Worm (Caenorhabditis elegans) whole organism, L1 larva: Measurements from ENCODE around the gene Y71H2AM.29.

Source experiments
- C34B4.2 ChIP-seq: sonication (generic microtip); optimal IDR thresholded peaks from 2 replicates; lab custom pipeline; 2017; ENCODE audit warnings: mild to moderate bottlenecking, missing genetic modification characterization, missing compliant biosample characterization
- Y116A8C.19 ChIP-seq: sonication (generic microtip); optimal IDR thresholded peaks from 2 replicates; lab custom pipeline; 2016; ENCODE audit warnings: missing compliant biosample characterization, missing genetic modification characterization, borderline replicate concordance
- aha-1 ChIP-seq: fragments of 150-350 bp; optimal IDR thresholded peaks from 2 replicates; lab custom pipeline; 2014; ENCODE audit warnings: missing biosample characterization, missing genetic modification characterization
- blmp-1 ChIP-seq: fragments of 150-350 bp; optimal IDR thresholded peaks from 2 replicates; lab custom pipeline; 2014; ENCODE audit warnings: missing biosample characterization, missing genetic modification characterization
- ceh-8 ChIP-seq: fragments of 200-800 bp; sonication (Bioruptor generic); optimal IDR thresholded peaks from 2 replicates; lab custom pipeline; 2018; ENCODE audit warnings: mild to moderate bottlenecking, missing genetic modification characterization, moderate library complexity, missing compliant biosample characterization
- dpl-1 ChIP-seq, 3 experiments: fragments of 150-350 bp in 2 of 3; sonication (generic microtip) in 1 of 3; optimal IDR thresholded peaks; 2 replicates each; lab custom pipeline; 2014 to 2017; ENCODE audit warnings: missing biosample characterization in 3 of 3, missing genetic modification characterization in 3 of 3, missing genetic modification reagents in 3 of 3
- efl-1 ChIP-seq, 4 experiments: fragments of 150-350 bp; optimal IDR thresholded peaks in 3 of 4; peaks in 1 of 4; 1 replicate in 1 of 4; 2 replicates in 3 of 4; lab custom pipeline; 2014; ENCODE audit warnings: missing biosample characterization in 2 of 4, missing genetic modification characterization in 2 of 4, missing genetic modification reagents in 2 of 4
- egl-13 ChIP-seq: sonication (generic microtip); optimal IDR thresholded peaks from 2 replicates; lab custom pipeline; 2016; ENCODE audit warnings: missing genotype, missing genetic modification reagents, missing genetic modification characterization, missing compliant biosample characterization
- elt-2 ChIP-seq: sonication (generic microtip); optimal IDR thresholded peaks from 2 replicates; lab custom pipeline; 2016; ENCODE audit warnings: missing genetic modification characterization, mild to moderate bottlenecking, inconsistent platforms, missing compliant biosample characterization, missing genetic modification reagents
- elt-3 ChIP-seq, 6 experiments: fragments of 150-350 bp in 1 of 6; sonication (generic microtip); optimal IDR thresholded peaks; 2 replicates each; lab custom pipeline; 2017 to 2018; ENCODE audit warnings: missing biosample characterization in 6 of 6, missing genetic modification characterization in 6 of 6, inconsistent platforms in 1 of 6
- fkh-4 ChIP-seq: sonication (generic microtip); optimal IDR thresholded peaks from 2 replicates; lab custom pipeline; 2016; ENCODE audit warnings: missing compliant biosample characterization, missing genetic modification characterization, borderline replicate concordance
- hlh-4 ChIP-seq: sonication (generic microtip); optimal IDR thresholded peaks from 2 replicates; lab custom pipeline; 2016; ENCODE audit warnings: mild to moderate bottlenecking, missing genetic modification characterization, missing compliant biosample characterization
- isw-1 ChIP-seq: fragments of 200-800 bp; sonication (Bioruptor generic); IDR thresholded peaks from 2 replicates; pipeline ENCODE4 v1.3.6; 2022; ENCODE audit warnings: missing genetic modification characterization, missing compliant biosample characterization
- jun-1 ChIP-seq: fragments of 150-350 bp; optimal IDR thresholded peaks from 2 replicates; lab custom pipeline; 2014; ENCODE audit warnings: missing biosample characterization, missing genetic modification reagents, missing genetic modification characterization
- lin-14 ChIP-seq: fragments of 200-800 bp; sonication (Bioruptor generic); optimal IDR thresholded peaks from 2 replicates; lab custom pipeline; 2018; ENCODE audit warnings: mild to moderate bottlenecking, missing genetic modification characterization, moderate library complexity, missing compliant biosample characterization
- lin-35 ChIP-seq, 2 experiments: fragments of 150-350 bp; optimal IDR thresholded peaks; 2 replicates each; lab custom pipeline; 2014; ENCODE audit warnings: missing biosample characterization in 2 of 2, missing genetic modification characterization in 2 of 2, missing genetic modification reagents in 2 of 2
- lin-39 ChIP-seq: fragments of 150-350 bp; optimal IDR thresholded peaks from 2 replicates; lab custom pipeline; 2014; ENCODE audit warnings: missing biosample characterization, missing genetic modification reagents, missing genetic modification characterization
- lsy-2 ChIP-seq, 2 experiments: fragments of 150-350 bp; optimal IDR thresholded peaks; 2 replicates each; lab custom pipeline; 2014; ENCODE audit warnings: missing biosample characterization in 2 of 2, missing genetic modification characterization in 2 of 2
- mab-9 ChIP-seq: fragments of 200-800 bp; sonication (Bioruptor generic); IDR thresholded peaks from 2 replicates; pipeline ENCODE4 v1.3.6; 2022; ENCODE audit warnings: missing genetic modification reagents, missing genetic modification characterization, missing compliant biosample characterization
- mdl-1 ChIP-seq, 2 experiments: fragments of 150-350 bp; optimal IDR thresholded peaks; 2 replicates each; lab custom pipeline; 2014 to 2017; ENCODE audit warnings: missing biosample characterization in 2 of 2, missing genetic modification characterization in 2 of 2, inconsistent platforms in 1 of 2
- mep-1 ChIP-seq: fragments of 150-350 bp; optimal IDR thresholded peaks from 2 replicates; lab custom pipeline; 2014; ENCODE audit warnings: missing biosample characterization, missing genetic modification characterization
- nhr-12 ChIP-seq: sonication (generic microtip); optimal IDR thresholded peaks from 2 replicates; lab custom pipeline; 2017; ENCODE audit warnings: missing biosample characterization, missing genetic modification characterization
- nhr-20 ChIP-seq: sonication (generic microtip); optimal IDR thresholded peaks from 2 replicates; lab custom pipeline; 2016; ENCODE audit warnings: mild to moderate bottlenecking, missing genetic modification characterization, missing compliant biosample characterization
- nhr-28 ChIP-seq: fragments of 150-350 bp; optimal IDR thresholded peaks from 2 replicates; lab custom pipeline; 2014; ENCODE audit warnings: missing biosample characterization, missing genetic modification characterization
- nhr-47 ChIP-seq: sonication (generic microtip); optimal IDR thresholded peaks from 2 replicates; lab custom pipeline; 2016; ENCODE audit warnings: mild to moderate bottlenecking, missing genetic modification characterization, moderate library complexity, missing compliant biosample characterization
- nhr-71 ChIP-seq: sonication (generic microtip); optimal IDR thresholded peaks from 2 replicates; lab custom pipeline; 2016; ENCODE audit warnings: mild to moderate bottlenecking, missing genetic modification characterization, moderate library complexity, missing compliant biosample characterization
- nhr-76 ChIP-seq: sonication (generic microtip); optimal IDR thresholded peaks from 2 replicates; lab custom pipeline; 2017; ENCODE audit warnings: missing biosample characterization, missing genetic modification characterization
- nhr-84 ChIP-seq: sonication (generic microtip); optimal IDR thresholded peaks from 2 replicates; lab custom pipeline; 2017; ENCODE audit warnings: missing biosample characterization, missing genetic modification characterization
- nhr-85 ChIP-seq: sonication (generic microtip); peaks from one replicate; lab custom pipeline; 2016; ENCODE audit warnings: missing genetic modification characterization, inconsistent platforms, missing compliant biosample characterization
- sox-4 ChIP-seq: sonication (generic microtip); optimal IDR thresholded peaks from 2 replicates; lab custom pipeline; 2016; ENCODE audit warnings: missing genetic modification characterization, missing compliant biosample characterization
- sptf-1 ChIP-seq: fragments of 150-350 bp; optimal IDR thresholded peaks from 2 replicates; lab custom pipeline; 2014; ENCODE audit warnings: missing biosample characterization, missing genetic modification characterization
- tbx-2 ChIP-seq: sonication (generic microtip); optimal IDR thresholded peaks from 2 replicates; lab custom pipeline; 2016; ENCODE audit warnings: missing genetic modification characterization, missing compliant biosample characterization
- tlp-1 ChIP-seq: fragments of 150-350 bp; optimal IDR thresholded peaks from 2 replicates; lab custom pipeline; 2014; ENCODE audit warnings: missing biosample characterization, missing genetic modification characterization
- unc-62 ChIP-seq: fragments of 150-350 bp; optimal IDR thresholded peaks from 2 replicates; lab custom pipeline; 2014; ENCODE audit warnings: missing biosample characterization, missing genetic modification reagents, missing genetic modification characterization
- unc-98 ChIP-seq: fragments of 200-800 bp; sonication (Bioruptor generic); IDR thresholded peaks from 2 replicates; pipeline ENCODE4 v1.3.6; 2022; ENCODE audit warnings: missing genetic modification characterization, missing compliant biosample characterization
- zag-1 ChIP-seq: fragments of 150-350 bp; optimal IDR thresholded peaks from 2 replicates; lab custom pipeline; 2014; ENCODE audit warnings: missing biosample characterization, missing genetic modification characterization
- ztf-4 ChIP-seq: fragments of 150-350 bp; optimal IDR thresholded peaks from 2 replicates; lab custom pipeline; 2014; ENCODE audit warnings: missing biosample characterization, missing genetic modification characterization

Gene Y71H2AM.29

ce11 chrIII:2866597-2866996, 34.0 kb downstream of the Y71H2AM.29 start:
- no peak for TF ChIP-seq lin-14 (GFP tag; lab: Kevin White, UChicago)
- TF ChIP-seq efl-1 (optimal IDR thresholded peaks at IDR 0.05; lab: Kevin White, UChicago) = no peak
- TF ChIP-seq efl-1 (GFP tag; optimal IDR thresholded peaks at IDR 0.05 in 1 of 2; lab: Kevin White, UChicago) = peak in 1 of 2 experiments; percentile 11

- no peak for TF ChIP-seq sox-4 (tag; lab: Kevin White, UChicago)
- TF ChIP-seq aha-1 (tag; lab: Kevin White, UChicago) = no peak
- TF ChIP-seq zag-1 (tag; lab: Kevin White, UChicago) = no peak
- no peak for TF ChIP-seq ztf-4 (tag; lab: Kevin White, UChicago)
- no peak for TF ChIP-seq tlp-1 (tag; lab: Kevin White, UChicago)
- TF ChIP-seq mdl-1 (tag; optimal IDR thresholded peaks at IDR 0.05; lab: Kevin White, UChicago) = no peak
- TF ChIP-seq nhr-28 = no peak
- TF ChIP-seq sptf-1 (tag; lab: Kevin White, UChicago) = no peak
- TF ChIP-seq mep-1 (tag; lab: Kevin White, UChicago) = no peak
- no peak for TF ChIP-seq egl-13 (tag; lab: Kevin White, UChicago)
- no peak for TF ChIP-seq nhr-12 (tag; lab: Kevin White, UChicago)
- TF ChIP-seq C34B4.2 (tag; lab: Kevin White, UChicago) = no peak
- TF ChIP-seq lin-14 (GFP tag; lab: Kevin White, UChicago) = peak; percentile 22
- no peak for TF ChIP-seq dpl-1 (GFP tag; optimal IDR thresholded peaks at IDR 0.05; lab: Kevin White, UChicago)
- TF ChIP-seq unc-98 = no peak
- TF ChIP-seq lin-39 (tag; lab: Kevin White, UChicago) = no peak
- TF ChIP-seq ceh-8 (GFP tag; lab: Kevin White, UChicago) = no peak
- TF ChIP-seq Y116A8C.19 (tag; lab: Kevin White, UChicago) = no peak
- TF ChIP-seq nhr-85 (tag; lab: Kevin White, UChicago) = peak; percentile 33
- TF ChIP-seq nhr-84 (tag; lab: Kevin White, UChicago) = no peak
- TF ChIP-seq lsy-2 (tag; optimal IDR thresholded peaks at IDR 0.05; lab: Kevin White, UChicago) = peak in 1 of 2 experiments; percentile 38
Observed at ce11 chrIII:2868416-2868815, 35.8 kb downstream of the Y71H2AM.29 start.

- TF ChIP-seq unc-62 (GFP tag; lab: Kevin White, UChicago) = no peak
- TF ChIP-seq mab-9 (GFP tag; lab: Robert Waterston, UW) = no peak
- peak in 1 of 6 experiments; percentile 7 for TF ChIP-seq elt-3 (tag; optimal IDR thresholded peaks at IDR 0.05; lab: Kevin White, UChicago)
- TF ChIP-seq, all 84 proteins: peak for 1
Observed at ce11 chrIII:2869033-2869432, 36.5 kb downstream of the Y71H2AM.29 start.

ce11 chrIII:2869512-2869911, 36.9 kb downstream of the Y71H2AM.29 start:
- TF ChIP-seq elt-2 (tag; lab: Kevin White, UChicago) = peak; percentile 45
- no peak for TF ChIP-seq tbx-2
- no peak for TF ChIP-seq jun-1

ce11 chrIII:2870228-2870627, 37.6 kb downstream of the Y71H2AM.29 start:
- TF ChIP-seq isw-1 (GFP tag; lab: Robert Waterston, UW) (no peak), dpl-1 (GFP tag; optimal IDR thresholded peaks at IDR 0.05; lab: Kevin White, UChicago) (no peak), lsy-2 (tag; optimal IDR thresholded peaks at IDR 0.05; lab: Kevin White, UChicago) (peak in 1 of 2 experiments; percentile 2), hlh-4 (no peak), nhr-20 (tag; lab: Kevin White, UChicago) (peak; percentile 4), lin-35 (GFP tag; optimal IDR thresholded peaks at IDR 0.05; lab: Kevin White, UChicago) (peak in 1 of 2 experiments; percentile 31), nhr-76 (tag; lab: Kevin White, UChicago) (no peak), fkh-4 (tag; lab: Kevin White, UChicago) (no peak), elt-2 (tag; lab: Kevin White, UChicago) (peak; percentile 86), jun-1 (peak; percentile 33), nhr-47 (no peak), nhr-28 (no peak), blmp-1 (tag; lab: Kevin White, UChicago) (peak; percentile 6), efl-1 (optimal IDR thresholded peaks at IDR 0.05; lab: Kevin White, UChicago) (no peak), efl-1 (GFP tag; optimal IDR thresholded peaks at IDR 0.05 in 1 of 2; lab: Kevin White, UChicago) (peak in 1 of 2 experiments; percentile 50), nhr-71 (tag; lab: Kevin White, UChicago) (peak; percentile 4)
